Worm (Caenorhabditis elegans): ENCODE measurements around the gene Y75B8A.6.

DNA sequence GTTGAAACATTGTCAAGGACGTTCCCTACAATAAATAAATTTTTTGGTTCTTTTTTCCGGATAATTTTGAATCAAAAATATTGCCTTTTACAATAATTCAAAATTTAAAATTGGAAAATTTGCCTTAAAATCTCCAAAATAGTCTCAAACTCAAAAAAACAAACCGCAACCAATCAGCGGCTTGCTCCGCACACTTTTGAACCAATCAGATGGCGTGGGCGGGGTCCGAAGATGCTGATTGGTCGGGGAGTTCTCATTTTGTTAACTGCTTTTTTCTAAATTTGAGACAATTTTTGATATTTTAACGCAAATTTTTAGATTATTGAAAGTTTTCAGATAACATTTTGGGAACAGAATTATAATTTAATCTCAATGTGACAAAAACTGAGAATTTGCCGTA lies 7.4 kb upstream of the Y75B8A.6 start:
- no peak for TF ChIP-seq rpc-1 (optimal IDR thresholded peaks at IDR 0.05)
- no peak for TF ChIP-seq rpc-1 (tag; optimal IDR thresholded peaks at IDR 0.05)
- TF ChIP-seq nhr-120 (GFP tag; IDR thresholded peaks at IDR 0.05): no peak
- no peak for TF ChIP-seq F49E8.2 (tag; optimal IDR thresholded peaks at IDR 0.05; ENCODE audit: insufficient read depth)
- TF ChIP-seq unc-62 (GFP tag; optimal IDR thresholded peaks at IDR 0.05): no peak
- no peak for TF ChIP-seq let-607 (tag; optimal IDR thresholded peaks at IDR 0.05)
- no peak for TF ChIP-seq F37B4.10 (GFP tag; IDR thresholded peaks at IDR 0.05)
- no peak for TF ChIP-seq fkh-3 (tag; optimal IDR thresholded peaks at IDR 0.05)
